Fruit fly (Drosophila melanogaster) whole organism: ENCODE measurements around the gene CG34296.

ENCODE experiments used
- CG8478 ChIP-seq: fragments of >200 bp; optimal IDR thresholded peaks from 2 replicates; lab custom pipeline; 2018; ENCODE audit warnings: inconsistent platforms
- Dll ChIP-seq: fragments of >200 bp; optimal IDR thresholded peaks from 2 replicates; lab custom pipeline; 2017
- pan ChIP-seq: fragments of >200 bp; optimal IDR thresholded peaks from 2 replicates; lab custom pipeline; 2017
- psq ChIP-seq: fragments of >200 bp; optimal IDR thresholded peaks from 2 replicates; lab custom pipeline; 2017

DNA sequence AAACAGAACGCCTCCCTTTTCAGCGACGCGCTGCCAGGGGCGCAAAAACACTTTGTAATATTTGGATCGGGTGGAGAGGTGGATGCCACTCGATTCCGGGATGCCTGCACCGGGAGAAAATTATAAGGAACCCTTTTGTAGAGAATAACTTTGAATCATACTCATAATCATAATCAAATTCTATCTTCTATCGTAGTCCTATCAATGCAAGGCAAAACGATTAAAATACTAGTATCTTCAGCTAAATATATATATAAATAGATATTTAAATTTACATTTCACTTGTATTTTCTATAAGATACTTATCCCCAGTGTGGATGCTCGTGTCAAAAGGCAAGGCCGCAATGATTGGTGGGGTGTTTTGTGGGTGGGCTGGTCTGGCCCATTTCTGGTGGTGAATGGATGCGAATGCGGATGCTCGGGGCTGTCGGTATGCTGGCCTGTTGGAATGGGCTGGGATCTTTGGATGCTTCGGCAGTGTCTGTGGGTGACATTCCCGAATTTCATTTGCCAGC lies 16.5 kb upstream of the CG34296 start:
- TF ChIP-seq psq (lab: Kevin White, UChicago) = no peak
- TF ChIP-seq Dll (lab: Kevin White, UChicago) = no peak
- TF ChIP-seq CG8478 = no peak
- no peak for TF ChIP-seq pan (lab: Kevin White, UChicago)
